Worm (Caenorhabditis elegans) whole organism, late embryonic: ENCODE measurements around the gene gly-14.

ENCODE experiments used
- K09A11.1 ChIP-seq: sonication (generic microtip); optimal IDR thresholded peaks from 2 replicates; lab custom pipeline; 2017; ENCODE audit warnings: antibody characterized with exemption, mild to moderate bottlenecking, missing genetic modification characterization, missing compliant biosample characterization; ENCODE audit not compliant: insufficient read depth
- ama-1 ChIP-seq: fragments of 150-350 bp; optimal IDR thresholded peaks from 2 replicates; lab custom pipeline; 2014
- ceh-18 ChIP-seq: sonication (generic microtip); optimal IDR thresholded peaks from 2 replicates; lab custom pipeline; 2016; ENCODE audit warnings: missing genetic modification characterization, missing compliant biosample characterization
- ceh-24 ChIP-seq: sonication (generic microtip); optimal IDR thresholded peaks from 2 replicates; lab custom pipeline; 2016; ENCODE audit warnings: mild to moderate bottlenecking, missing genetic modification characterization, missing compliant biosample characterization
- ceh-9 ChIP-seq: sonication (generic microtip); optimal IDR thresholded peaks from 2 replicates; lab custom pipeline; 2016; ENCODE audit warnings: mild to moderate bottlenecking, missing genetic modification characterization, inconsistent platforms, missing compliant biosample characterization
- ets-4 ChIP-seq: sonication (generic microtip); optimal IDR thresholded peaks from 2 replicates; lab custom pipeline; 2016; ENCODE audit warnings: missing genetic modification characterization, missing compliant biosample characterization
- nhr-11 ChIP-seq: fragments of 150-350 bp; optimal IDR thresholded peaks from 2 replicates; lab custom pipeline; 2014; ENCODE audit warnings: missing biosample characterization, missing genetic modification characterization
- sox-4 ChIP-seq: sonication (generic microtip); optimal IDR thresholded peaks from 2 replicates; lab custom pipeline; 2017; ENCODE audit warnings: mild to moderate bottlenecking, missing genetic modification characterization, inconsistent platforms, missing compliant biosample characterization
- unc-42 ChIP-seq: sonication (generic microtip); optimal IDR thresholded peaks from 2 replicates; lab custom pipeline; 2016; ENCODE audit warnings: missing genotype, missing genetic modification characterization, missing compliant biosample characterization

ce11 chrIII:3502215-3502838 is 9.3 kb upstream of the gly-14 start, which contains the start of gene M01F1.8:
- TF ChIP-seq K09A11.1 (no peak), ama-1 (lab: Kevin White, UChicago) (no peak), unc-42 (no peak), sox-4 (tag; lab: Kevin White, UChicago) (no peak), ceh-24 (no peak), ceh-9 (tag; lab: Kevin White, UChicago) (no peak), ceh-18 (tag; lab: Kevin White, UChicago) (no peak), ets-4 (no peak), nhr-11 (no peak)
